Fruit fly (Drosophila melanogaster) whole organism, embryonic: ENCODE measurements around the gene osk.
A peak's percentile ranks its signal among the peaks of the same experiment; 100 is the strongest.

Experiments
- Abd-B ChIP-seq: fragments of 200-800 bp; sonication (Bioruptor generic); optimal IDR thresholded peaks from 2 replicates; lab custom pipeline; 2018; ENCODE audit warnings: missing biosample characterization, mild to moderate bottlenecking, missing genetic modification characterization, moderate library complexity
- Atf6 ChIP-seq: fragments of 200-800 bp; sonication (Bioruptor generic); IDR thresholded peaks from 2 replicates; pipeline ENCODE4 v1.3.6; 2022; ENCODE audit warnings: missing biosample characterization, missing genetic modification characterization
- Awh ChIP-seq: fragments of 200-800 bp; sonication (Bioruptor generic); IDR thresholded peaks from 2 replicates; pipeline ENCODE4, ENCODE4 v1.3.6; 2022; ENCODE audit warnings: missing biosample characterization, missing genetic modification characterization
- B-H2 ChIP-seq: fragments of 200-800 bp; sonication (Bioruptor generic); optimal IDR thresholded peaks from 2 replicates; lab custom pipeline; 2018; ENCODE audit warnings: missing biosample characterization, mild to moderate bottlenecking, missing genetic modification characterization
- CG10267 ChIP-seq: fragments of 200-800 bp; sonication (Bioruptor generic); optimal IDR thresholded peaks from 2 replicates; lab custom pipeline; 2018; ENCODE audit warnings: missing biosample characterization, mild to moderate bottlenecking, missing genetic modification characterization, moderate library complexity
- CG10654 ChIP-seq: fragments of 200-800 bp; sonication (Bioruptor generic); optimal IDR thresholded peaks from 2 replicates; lab custom pipeline; 2016; ENCODE audit warnings: missing biosample characterization, missing genetic modification characterization
- CG1233 ChIP-seq: fragments of 200-800 bp; sonication (Bioruptor generic); optimal IDR thresholded peaks from 4 replicates; lab custom pipeline; 2018; ENCODE audit warnings: missing biosample characterization, mild to moderate bottlenecking, missing genetic modification characterization
- CG12769 ChIP-seq: fragments of 200-800 bp; sonication (Bioruptor generic); optimal IDR thresholded peaks from 2 replicates; lab custom pipeline; 2019; ENCODE audit warnings: missing biosample characterization, mild to moderate bottlenecking, missing genetic modification characterization, moderate library complexity
- CG12942 ChIP-seq: fragments of 200-800 bp; sonication (Bioruptor generic); optimal IDR thresholded peaks from 3 replicates; lab custom pipeline; 2016; ENCODE audit warnings: missing biosample characterization, missing genetic modification characterization
- CG1602 ChIP-seq: fragments of 200-800 bp; sonication (Bioruptor generic); optimal IDR thresholded peaks from 3 replicates; lab custom pipeline; 2016; ENCODE audit warnings: missing biosample characterization, missing genetic modification characterization
- CG17361 ChIP-seq: fragments of 200-800 bp; sonication (Bioruptor generic); IDR thresholded peaks from 3 replicates; pipeline ENCODE4 v1.3.6; 2022; ENCODE audit warnings: missing biosample characterization, missing genetic modification characterization
- CG17829 ChIP-seq: fragments of 200-800 bp; optimal IDR thresholded peaks from 2 replicates; lab custom pipeline; 2019; ENCODE audit warnings: missing biosample characterization, mild to moderate bottlenecking, missing genetic modification characterization, moderate library complexity
- CG18599 ChIP-seq: fragments of 200-800 bp; sonication (Bioruptor generic); optimal IDR thresholded peaks from 3 replicates; lab custom pipeline; 2017; ENCODE audit warnings: missing biosample characterization, missing genetic modification characterization, mild to moderate bottlenecking, moderate library complexity, missing genetic modification reagents
- CG18764 ChIP-seq: fragments of 200-800 bp; sonication (Bioruptor generic); optimal IDR thresholded peaks from 3 replicates; lab custom pipeline; 2016; ENCODE audit warnings: missing biosample characterization, missing genetic modification characterization
- CG2202 ChIP-seq: fragments of 200-800 bp; sonication (Bioruptor generic); optimal IDR thresholded peaks from 2 replicates; lab custom pipeline; 2018; ENCODE audit warnings: missing biosample characterization, mild to moderate bottlenecking, missing genetic modification characterization
- CG2712 ChIP-seq: fragments of 200-800 bp; optimal IDR thresholded peaks from 3 replicates; lab custom pipeline; 2019; ENCODE audit warnings: missing biosample characterization, mild to moderate bottlenecking, missing genetic modification characterization, moderate library complexity
- CG30403 ChIP-seq: fragments of 200-800 bp; sonication (Bioruptor generic); optimal IDR thresholded peaks from 3 replicates; lab custom pipeline; 2016; ENCODE audit warnings: missing biosample characterization, missing genetic modification characterization
- CG32767 ChIP-seq: fragments of 200-800 bp; sonication (Bioruptor generic); IDR thresholded peaks from 2 replicates; pipeline ENCODE4 v1.3.6; 2022; ENCODE audit warnings: missing biosample characterization, missing genetic modification characterization
- CG4282 ChIP-seq: fragments of 200-800 bp; sonication (Bioruptor generic); optimal IDR thresholded peaks from 2 replicates; lab custom pipeline; 2016; ENCODE audit warnings: missing biosample characterization, missing genetic modification characterization
- CG8924 ChIP-seq: fragments of 200-800 bp; optimal IDR thresholded peaks from 3 replicates; lab custom pipeline; 2019; ENCODE audit warnings: missing biosample characterization, mild to moderate bottlenecking, missing genetic modification characterization, moderate library complexity
- CG8944 ChIP-seq: fragments of 200-800 bp; sonication (Bioruptor generic); optimal IDR thresholded peaks from 3 replicates; lab custom pipeline; 2016; ENCODE audit warnings: missing biosample characterization, missing genetic modification characterization
- CG9876 ChIP-seq: fragments of 200-800 bp; sonication (Bioruptor generic); optimal IDR thresholded peaks from 2 replicates; lab custom pipeline; 2016; ENCODE audit warnings: missing biosample characterization, missing genetic modification characterization
- D19A ChIP-seq: fragments of 200-800 bp; optimal IDR thresholded peaks from 3 replicates; lab custom pipeline; 2019; ENCODE audit warnings: missing biosample characterization, mild to moderate bottlenecking, missing genetic modification characterization, moderate library complexity
- Ets65A ChIP-seq: fragments of 200-800 bp; sonication (Bioruptor generic); peaks from one replicate; lab custom pipeline; 2016; ENCODE audit warnings: missing biosample characterization, missing genetic modification characterization
- Mes4 ChIP-seq: fragments of 200-800 bp; sonication (Bioruptor generic); optimal IDR thresholded peaks from 2 replicates; lab custom pipeline; 2016; ENCODE audit warnings: missing biosample characterization, missing genetic modification characterization
- Mrtf ChIP-seq: fragments of 200-800 bp; sonication (Bioruptor generic); IDR thresholded peaks from 3 replicates; pipeline ENCODE4 v1.3.6; 2022; ENCODE audit warnings: missing biosample characterization, missing genetic modification characterization
- PHDP ChIP-seq: fragments of 200-800 bp; sonication (Bioruptor generic); optimal IDR thresholded peaks from 3 replicates; lab custom pipeline; 2018; ENCODE audit warnings: missing biosample characterization, mild to moderate bottlenecking, missing genetic modification characterization, moderate library complexity
- Spps ChIP-seq: fragments of 200-800 bp; sonication (Bioruptor generic); optimal IDR thresholded peaks from 2 replicates; lab custom pipeline; 2018; ENCODE audit warnings: missing biosample characterization, mild to moderate bottlenecking, missing genetic modification characterization
- Sry-δ ChIP-seq: fragments of 200-800 bp; sonication (Bioruptor generic); optimal IDR thresholded peaks from 2 replicates; lab custom pipeline; 2016; ENCODE audit warnings: missing biosample characterization, missing genetic modification characterization
- Ssrp ChIP-seq: fragments of 200-800 bp; sonication (Bioruptor generic); optimal IDR thresholded peaks from 2 replicates; lab custom pipeline; 2018; ENCODE audit warnings: missing biosample characterization, mild to moderate bottlenecking, missing genetic modification characterization, moderate library complexity
- Vsx1 ChIP-seq: fragments of 200-800 bp; sonication (Bioruptor generic); optimal IDR thresholded peaks from 2 replicates; lab custom pipeline; 2017; ENCODE audit warnings: missing biosample characterization, mild to moderate bottlenecking, missing genetic modification characterization, missing genetic modification reagents
- bab2 ChIP-seq: fragments of 200-800 bp; sonication (Bioruptor generic); optimal IDR thresholded peaks from 2 replicates; lab custom pipeline; 2016; ENCODE audit warnings: missing biosample characterization, missing genetic modification characterization
- bbx ChIP-seq: fragments of 200-800 bp; sonication (Bioruptor generic); IDR thresholded peaks from 2 replicates; pipeline ENCODE4 v1.3.6; 2022; ENCODE audit warnings: missing biosample characterization, missing genetic modification characterization; ENCODE audit not compliant: partially characterized antibody
- cg ChIP-seq: fragments of 200-800 bp; sonication (Bioruptor generic); optimal IDR thresholded peaks from 3 replicates; lab custom pipeline; 2019; ENCODE audit warnings: missing biosample characterization, mild to moderate bottlenecking, missing genetic modification characterization, moderate library complexity
- ci ChIP-seq: fragments of 200-800 bp; sonication (Bioruptor generic); IDR thresholded peaks from 3 replicates; pipeline ENCODE4 v1.3.6; 2022; ENCODE audit warnings: missing biosample characterization, missing genetic modification characterization
- dmrt11E ChIP-seq: fragments of 200-800 bp; sonication (Bioruptor generic); optimal IDR thresholded peaks from 3 replicates; lab custom pipeline; 2018; ENCODE audit warnings: missing biosample characterization, mild to moderate bottlenecking, missing genetic modification characterization, moderate library complexity
- grau ChIP-seq: fragments of 200-800 bp; optimal IDR thresholded peaks from 3 replicates; lab custom pipeline; 2019; ENCODE audit warnings: missing biosample characterization, mild to moderate bottlenecking, missing genetic modification characterization, moderate library complexity
- gsb-n ChIP-seq: fragments of 200-800 bp; sonication (Bioruptor generic); optimal IDR thresholded peaks from 3 replicates; lab custom pipeline; 2018; ENCODE audit warnings: missing biosample characterization, mild to moderate bottlenecking, missing genetic modification characterization
- hbn ChIP-seq: fragments of 200-800 bp; sonication (Bioruptor generic); IDR thresholded peaks from 2 replicates; pipeline ENCODE4 v1.3.6; 2022; ENCODE audit warnings: missing biosample characterization, missing genetic modification characterization; ENCODE audit not compliant: partially characterized antibody
- ken ChIP-seq: fragments of 200-800 bp; sonication (Bioruptor generic); IDR thresholded peaks from 3 replicates; pipeline ENCODE4 v1.3.6; 2022; ENCODE audit warnings: missing biosample characterization, missing genetic modification characterization
- kni ChIP-seq: fragments of 200-800 bp; sonication (Bioruptor generic); optimal IDR thresholded peaks from 3 replicates; lab custom pipeline; 2017; ENCODE audit warnings: mild to moderate bottlenecking, missing biosample characterization, missing genetic modification reagents, missing genetic modification characterization
- nmo ChIP-seq: fragments of 200-800 bp; sonication (Bioruptor generic); optimal IDR thresholded peaks from 2 replicates; lab custom pipeline; 2018; ENCODE audit warnings: missing biosample characterization, mild to moderate bottlenecking, missing genetic modification characterization, moderate library complexity
- row ChIP-seq: fragments of 200-800 bp; sonication (Bioruptor generic); IDR thresholded peaks from 3 replicates; pipeline ENCODE4 v1.3.6; 2022; ENCODE audit warnings: missing biosample characterization, missing genetic modification characterization
- sd ChIP-seq: fragments of 200-800 bp; sonication (Bioruptor generic); optimal IDR thresholded peaks from 3 replicates; lab custom pipeline; 2018; ENCODE audit warnings: missing biosample characterization, mild to moderate bottlenecking, missing genetic modification characterization, moderate library complexity
- so ChIP-seq: fragments of 200-800 bp; sonication (Bioruptor generic); IDR thresholded peaks from 3 replicates; pipeline ENCODE4 v1.3.6; 2022; ENCODE audit warnings: missing biosample characterization, missing genetic modification characterization
- tgo ChIP-seq: fragments of 200-800 bp; sonication (Bioruptor generic); IDR thresholded peaks from 3 replicates; pipeline ENCODE4 v1.3.6; 2022; ENCODE audit warnings: missing biosample characterization, missing genetic modification characterization
- twi ChIP-seq: fragments of 200-800 bp; optimal IDR thresholded peaks from 2 replicates; lab custom pipeline; 2019; ENCODE audit warnings: missing biosample characterization, mild to moderate bottlenecking, missing genetic modification characterization, moderate library complexity
- unc-4 ChIP-seq: fragments of 200-800 bp; sonication (Bioruptor generic); IDR thresholded peaks from 2 replicates; pipeline ENCODE4 v1.3.6; 2022; ENCODE audit warnings: missing biosample characterization, missing genetic modification characterization; ENCODE audit not compliant: partially characterized antibody
- zf30C ChIP-seq: fragments of 200-800 bp; sonication (Bioruptor generic); optimal IDR thresholded peaks from 3 replicates; lab custom pipeline; 2018; ENCODE audit warnings: missing biosample characterization, mild to moderate bottlenecking, missing genetic modification characterization

osk gene

dm6 chr3R:8954515-8955358, 19.8 kb downstream of the osk start (continued):
- no peak for TF ChIP-seq ken (GFP tag; lab: Robert Waterston, UW)
- no peak for TF ChIP-seq Ets65A (GFP tag; lab: Kevin White, UChicago)
- peak; percentile 87 for TF ChIP-seq CG17361 (GFP tag; lab: Robert Waterston, UW)
- peak; percentile 64 for TF ChIP-seq Spps (tag; lab: Kevin White, UChicago)
- TF ChIP-seq cg (GFP tag; lab: Kevin White, UChicago) = no peak
- TF ChIP-seq bab2 (GFP tag; lab: Kevin White, UChicago) = no peak
- no peak for TF ChIP-seq CG1233 (GFP tag; lab: Kevin White, UChicago)
- TF ChIP-seq Ssrp (tag; lab: Kevin White, UChicago) = peak; percentile 75
- TF ChIP-seq zf30C (GFP tag; lab: Kevin White, UChicago) = peak; percentile 50
- TF ChIP-seq CG4282 = no peak
- TF ChIP-seq CG1602 (GFP tag; lab: Kevin White, UChicago) = peak; percentile 36
- peak; percentile 36 for TF ChIP-seq CG10654 (GFP tag; lab: Kevin White, UChicago)
- TF ChIP-seq CG10267 (tag; lab: Kevin White, UChicago) = peak; percentile 77
- TF ChIP-seq Atf6 (GFP tag; lab: Robert Waterston, UW) = no peak
- TF ChIP-seq CG18764 = peak; percentile 21
- no peak for TF ChIP-seq unc-4 (GFP tag; lab: Robert Waterston, UW)
- TF ChIP-seq hbn (GFP tag; lab: Robert Waterston, UW) = no peak
- peak; percentile 89 for TF ChIP-seq kni (GFP tag; lab: Kevin White, UChicago)
- TF ChIP-seq so = no peak
- TF ChIP-seq Mrtf (GFP tag; lab: Robert Waterston, UW) = no peak
- TF ChIP-seq gsb-n (tag; lab: Kevin White, UChicago) = peak; percentile 84
- peak; percentile 41 for TF ChIP-seq twi
- TF ChIP-seq CG8944 = no peak
- TF ChIP-seq B-H2 (GFP tag; lab: Kevin White, UChicago) = no peak
- peak; percentile 79 for TF ChIP-seq dmrt11E (tag; lab: Kevin White, UChicago)
- peak; percentile 37; the same call in 1 of the 3 replicates for TF ChIP-seq row (GFP tag; lab: Robert Waterston, UW)
- peak; percentile 81 for TF ChIP-seq D19A (tag; lab: Kevin White, UChicago)
- TF ChIP-seq CG2712 (tag; lab: Kevin White, UChicago) = peak; percentile 89
- peak; percentile 56 for TF ChIP-seq CG2202 (tag; lab: Kevin White, UChicago)
- peak; percentile 3 for TF ChIP-seq Vsx1 (GFP tag; lab: Kevin White, UChicago)
- TF ChIP-seq Sry-δ = no peak
- peak; percentile 17 for TF ChIP-seq CG12942 (GFP tag; lab: Kevin White, UChicago)
- peak; percentile 84 for TF ChIP-seq CG17829 (tag; lab: Kevin White, UChicago)
- peak; percentile 69 for TF ChIP-seq CG8924 (tag; lab: Kevin White, UChicago)
- peak; percentile 45 for TF ChIP-seq CG30403 (GFP tag; lab: Kevin White, UChicago)
- peak; percentile 68 for TF ChIP-seq PHDP
- no peak for TF ChIP-seq Mes4 (GFP tag; lab: Kevin White, UChicago)
- TF ChIP-seq CG18599 (GFP tag; lab: Kevin White, UChicago) = peak; percentile 19
- peak; percentile 73 for TF ChIP-seq CG12769
- TF ChIP-seq CG9876 (GFP tag; lab: Kevin White, UChicago) = no peak
- TF ChIP-seq sd (tag; lab: Kevin White, UChicago) = peak; percentile 84
- peak; percentile 70 for TF ChIP-seq grau
- peak; percentile 62; the same call in 1 of the 2 replicates for TF ChIP-seq Awh (GFP tag; lab: Robert Waterston, UW)
- peak; percentile 45; the same call in 1 of the 3 replicates for TF ChIP-seq ci (GFP tag; lab: Robert Waterston, UW)
- peak; percentile 60; the same call in 1 of the 2 replicates for TF ChIP-seq CG32767 (GFP tag; lab: Robert Waterston, UW)
- TF ChIP-seq nmo (GFP tag; lab: Kevin White, UChicago) = peak; percentile 77
- peak; percentile 78 for TF ChIP-seq tgo (GFP tag; lab: Robert Waterston, UW)
- TF ChIP-seq bbx (GFP tag; lab: Robert Waterston, UW) = no peak
- TF ChIP-seq Abd-B (GFP tag; lab: Kevin White, UChicago) = peak; percentile 42
